Worm (Caenorhabditis elegans) whole organism, early embryonic: ENCODE results near the gene pqn-87.

ENCODE experiments used
- B0310.2 ChIP-seq: sonication (generic microtip); optimal IDR thresholded peaks from 2 replicates; lab custom pipeline; 2016; ENCODE audit warnings: mild to moderate bottlenecking, missing genetic modification characterization, missing compliant biosample characterization
- F13C5.2 ChIP-seq: sonication (generic microtip); optimal IDR thresholded peaks from 2 replicates; lab custom pipeline; 2017; ENCODE audit warnings: mild to moderate bottlenecking, missing genetic modification characterization, inconsistent platforms, missing compliant biosample characterization
- aly-1 ChIP-seq: sonication (generic microtip); optimal IDR thresholded peaks from 2 replicates; lab custom pipeline; 2016; ENCODE audit warnings: missing genetic modification characterization, missing compliant biosample characterization
- ama-1 ChIP-seq: fragments of 150-350 bp; optimal IDR thresholded peaks from 2 replicates; lab custom pipeline; 2014
- ceh-13 ChIP-seq: fragments of 200-800 bp; sonication (Bioruptor generic); optimal IDR thresholded peaks from 2 replicates; lab custom pipeline; 2018; ENCODE audit warnings: mild to moderate bottlenecking, missing genetic modification characterization, missing compliant biosample characterization
- ceh-36 ChIP-seq: sonication (generic microtip); optimal IDR thresholded peaks from 2 replicates; lab custom pipeline; 2016; ENCODE audit warnings: missing genetic modification characterization, inconsistent platforms, missing compliant biosample characterization
- flt-1 ChIP-seq: fragments of 200-800 bp; sonication (Bioruptor generic); IDR thresholded peaks from 2 replicates; pipeline ENCODE4 v1.3.6; 2022; ENCODE audit warnings: missing genetic modification characterization, missing compliant biosample characterization
- hmbx-1 ChIP-seq: sonication (generic microtip); optimal IDR thresholded peaks from 2 replicates; lab custom pipeline; 2016; ENCODE audit warnings: mild to moderate bottlenecking, missing genetic modification characterization, missing compliant biosample characterization
- hmg-4 ChIP-seq: fragments of 200-800 bp; sonication (Bioruptor generic); optimal IDR thresholded peaks from 2 replicates; lab custom pipeline; 2018; ENCODE audit warnings: mild to moderate bottlenecking, missing genetic modification characterization, missing compliant biosample characterization
- pes-1 ChIP-seq: fragments of 200-800 bp; sonication (Bioruptor generic); IDR thresholded peaks from 2 replicates; pipeline ENCODE4 v1.3.6; 2022; ENCODE audit warnings: missing genetic modification reagents, missing genetic modification characterization, missing compliant biosample characterization
- scrt-1 ChIP-seq: fragments of 200-800 bp; sonication (Bioruptor generic); IDR thresholded peaks from 2 replicates; pipeline ENCODE4 v1.3.6; 2022; ENCODE audit warnings: missing genetic modification characterization, missing compliant biosample characterization
- sea-1 ChIP-seq: fragments of 200-800 bp; sonication (Bioruptor generic); conservative IDR thresholded peaks from 2 replicates; pipeline ENCODE4 v1.3.6; 2022; ENCODE audit warnings: missing genetic modification characterization, missing compliant biosample characterization
- tbx-11 ChIP-seq: fragments of 200-800 bp; sonication (Bioruptor generic); IDR thresholded peaks from 2 replicates; pipeline ENCODE4 v1.3.6; 2022; ENCODE audit warnings: missing genetic modification characterization, missing compliant biosample characterization
- tbx-37 ChIP-seq: fragments of 200-800 bp; sonication (Bioruptor generic); conservative IDR thresholded peaks from 2 replicates; pipeline ENCODE4 v1.3.6; 2022; ENCODE audit warnings: missing genetic modification reagents, missing genetic modification characterization, missing compliant biosample characterization

DNA sequence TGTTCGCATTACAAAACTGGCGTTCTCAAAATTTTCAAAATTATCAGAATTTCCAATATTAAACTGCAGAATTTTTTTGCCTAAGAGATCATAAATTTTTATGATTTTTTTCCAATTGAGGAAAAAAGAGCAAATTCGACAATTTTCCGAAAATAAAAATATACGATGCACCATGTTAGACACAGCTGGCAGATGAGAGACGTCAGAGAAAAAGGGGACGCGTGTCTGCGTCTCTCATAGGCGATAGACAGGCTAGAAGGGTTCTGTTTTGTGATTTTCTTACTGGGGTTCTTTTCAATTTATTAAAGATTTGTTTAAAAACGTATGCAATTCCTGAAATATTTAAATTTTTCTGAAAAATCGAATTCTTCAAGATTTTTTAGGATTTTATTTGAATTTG is 61.9 kb downstream of the pqn-87 start:
- no peak for TF ChIP-seq ama-1
- no peak for TF ChIP-seq hmg-4 (GFP tag; lab: Kevin White, UChicago)
- TF ChIP-seq F13C5.2: no peak
- TF ChIP-seq flt-1 (GFP tag; lab: Robert Waterston, UW): no peak
- TF ChIP-seq hmbx-1 (tag; lab: Kevin White, UChicago): no peak
- no peak for TF ChIP-seq pes-1 (GFP tag; lab: Robert Waterston, UW)
- TF ChIP-seq scrt-1 (GFP tag; lab: Robert Waterston, UW): no peak
- TF ChIP-seq sea-1 (GFP tag; lab: Robert Waterston, UW): no peak
- TF ChIP-seq B0310.2 (tag; lab: Kevin White, UChicago): no peak
- no peak for TF ChIP-seq tbx-37 (GFP tag; lab: Robert Waterston, UW)
- TF ChIP-seq tbx-11 (GFP tag; lab: Robert Waterston, UW): no peak
- TF ChIP-seq ceh-36 (tag; lab: Kevin White, UChicago): no peak
- TF ChIP-seq ceh-13 (GFP tag; lab: Kevin White, UChicago): no peak
- no peak for TF ChIP-seq aly-1
